Fruit fly (Drosophila melanogaster) whole organism, adult: ENCODE results near the gene Dus3.

Source experiments
- CG11617 ChIP-seq: fragments of 200-800 bp; sonication (Bioruptor generic); optimal IDR thresholded peaks from 2 replicates; lab custom pipeline; 2017; ENCODE audit warnings: mild to moderate bottlenecking, missing biosample characterization, missing genetic modification reagents, missing genetic modification characterization
- CG12768 ChIP-seq: fragments of 200-800 bp; sonication (Bioruptor generic); optimal IDR thresholded peaks from 2 replicates; lab custom pipeline; 2017; ENCODE audit warnings: missing biosample characterization, missing genetic modification characterization, mild to moderate bottlenecking, moderate library complexity, missing genetic modification reagents
- CG14711 ChIP-seq: fragments of 200-800 bp; sonication (Bioruptor generic); optimal IDR thresholded peaks from 2 replicates; lab custom pipeline; 2018; ENCODE audit warnings: missing biosample characterization, mild to moderate bottlenecking, missing genetic modification characterization, moderate library complexity
- CG1620 ChIP-seq: fragments of 200-800 bp; sonication (Bioruptor generic); optimal IDR thresholded peaks from 2 replicates; lab custom pipeline; 2016; ENCODE audit warnings: missing biosample characterization, missing genetic modification characterization
- CG33017 ChIP-seq: fragments of 200-800 bp; sonication (Bioruptor generic); optimal IDR thresholded peaks from 2 replicates; lab custom pipeline; 2018; ENCODE audit warnings: missing biosample characterization, mild to moderate bottlenecking, missing genetic modification characterization, moderate library complexity
- CG5204 ChIP-seq: fragments of 200-800 bp; sonication (Bioruptor generic); optimal IDR thresholded peaks from 2 replicates; lab custom pipeline; 2016; ENCODE audit warnings: missing biosample characterization, missing genetic modification characterization
- CG7045 ChIP-seq: fragments of 200-800 bp; sonication (Bioruptor generic); optimal IDR thresholded peaks from 2 replicates; lab custom pipeline; 2017; ENCODE audit warnings: missing biosample characterization, mild to moderate bottlenecking, missing genetic modification characterization
- CG7101 ChIP-seq: fragments of 200-800 bp; sonication (Bioruptor generic); optimal IDR thresholded peaks from 2 replicates; lab custom pipeline; 2018; ENCODE audit warnings: missing biosample characterization, mild to moderate bottlenecking, missing genetic modification characterization, moderate library complexity
- Clk ChIP-seq: fragments of 200-800 bp; sonication (Bioruptor generic); optimal IDR thresholded peaks from 2 replicates; lab custom pipeline; 2017; ENCODE audit warnings: missing biosample characterization, missing genetic modification characterization
- Crg-1 ChIP-seq: fragments of 200-800 bp; sonication (Bioruptor generic); optimal IDR thresholded peaks from 2 replicates; lab custom pipeline; 2016; ENCODE audit warnings: missing biosample characterization, missing genetic modification characterization
- Hr96 ChIP-seq: fragments of 200-800 bp; sonication (Bioruptor generic); optimal IDR thresholded peaks from 2 replicates; lab custom pipeline; 2016; ENCODE audit warnings: missing biosample characterization, missing genetic modification characterization
- Mnt ChIP-seq: fragments of 200-800 bp; sonication (Bioruptor generic); optimal IDR thresholded peaks from 2 replicates; lab custom pipeline; 2016; ENCODE audit warnings: missing biosample characterization, mild to moderate bottlenecking, missing genetic modification characterization
- bab1 ChIP-seq: fragments of 200-800 bp; sonication (Bioruptor generic); optimal IDR thresholded peaks from 3 replicates; lab custom pipeline; 2019; ENCODE audit warnings: missing biosample characterization, mild to moderate bottlenecking, missing genetic modification characterization, moderate library complexity
- cic ChIP-seq: fragments of 200-800 bp; sonication (Bioruptor generic); optimal IDR thresholded peaks from 2 replicates; lab custom pipeline; 2017; ENCODE audit warnings: missing biosample characterization, mild to moderate bottlenecking, missing genetic modification characterization, moderate library complexity
- cnc ChIP-seq, 2 experiments: fragments of >200 bp; optimal IDR thresholded peaks; 2 replicates each; lab custom pipeline; 2017
- kay ChIP-seq: fragments of 200-800 bp; sonication (Bioruptor generic); peaks from one replicate; lab custom pipeline; 2016; ENCODE audit warnings: missing biosample characterization, missing genetic modification characterization, borderline replicate concordance
- ovo ChIP-seq: fragments of 200-800 bp; sonication (Bioruptor generic); optimal IDR thresholded peaks from 2 replicates; lab custom pipeline; 2016; ENCODE audit warnings: missing biosample characterization, missing genetic modification characterization
- pad ChIP-seq: fragments of 200-800 bp; sonication (Bioruptor generic); optimal IDR thresholded peaks from 3 replicates; lab custom pipeline; 2017; ENCODE audit warnings: missing biosample characterization, missing genetic modification characterization, mild to moderate bottlenecking, moderate library complexity, missing genetic modification reagents
- tj ChIP-seq: fragments of 200-800 bp; sonication (Bioruptor generic); optimal IDR thresholded peaks from 3 replicates; lab custom pipeline; 2017; ENCODE audit warnings: missing biosample characterization, mild to moderate bottlenecking, missing genetic modification characterization, moderate library complexity
- toe ChIP-seq: fragments of 200-800 bp; sonication (Bioruptor generic); optimal IDR thresholded peaks from 2 replicates; lab custom pipeline; 2016; ENCODE audit warnings: missing biosample characterization, missing genetic modification characterization

The Dus3 gene

dm6 chr2L:19790553-19791320 lies 32.1 kb downstream of the Dus3 start:
- TF ChIP-seq Hr96 (GFP tag; lab: Kevin White, UChicago) (no peak), CG33017 (tag; lab: Kevin White, UChicago) (no peak), Clk (GFP tag; lab: Kevin White, UChicago) (no peak), Mnt (GFP tag; lab: Kevin White, UChicago) (no peak), CG7101 (tag; lab: Kevin White, UChicago) (no peak), CG7045 (GFP tag; lab: Kevin White, UChicago) (no peak), toe (no peak), CG1620 (GFP tag; lab: Kevin White, UChicago) (no peak), cnc (optimal IDR thresholded peaks at IDR 0.05; lab: Kevin White, UChicago) (no peak), CG12768 (no peak), CG5204 (GFP tag; lab: Kevin White, UChicago) (no peak), ovo (GFP tag; lab: Kevin White, UChicago) (no peak), CG11617 (GFP tag; lab: Kevin White, UChicago) (no peak), kay (GFP tag; lab: Kevin White, UChicago) (no peak), Crg-1 (GFP tag; lab: Kevin White, UChicago) (no peak), bab1 (GFP tag; lab: Kevin White, UChicago) (no peak), pad (GFP tag; lab: Kevin White, UChicago) (no peak), cic (GFP tag; lab: Kevin White, UChicago) (no peak), CG14711 (tag; lab: Kevin White, UChicago) (no peak)

- TF ChIP-seq bab1 (GFP tag; lab: Kevin White, UChicago) (no peak), Mnt (GFP tag; lab: Kevin White, UChicago) (peak; percentile 9), pad (GFP tag; lab: Kevin White, UChicago) (peak; percentile 53), tj (peak; percentile 16), cnc (optimal IDR thresholded peaks at IDR 0.05; lab: Kevin White, UChicago) (no peak), CG14711 (tag; lab: Kevin White, UChicago) (peak; percentile 8), toe (no peak)
Observed at dm6 chr2L:19791321-19792281, 32.9 kb downstream of the Dus3 start, which contains the start of the genes CdGAPr and CG10466. TSS of gene CdGAPr (minus strand) at chr2L:19791882. TSS of gene CG10466 (plus strand) at chr2L:19792104.

- no peak for TF ChIP-seq CG5204 (GFP tag; lab: Kevin White, UChicago)
- peak; percentile 10 for TF ChIP-seq Mnt (GFP tag; lab: Kevin White, UChicago)
- TF ChIP-seq cnc (optimal IDR thresholded peaks at IDR 0.05; lab: Kevin White, UChicago): no peak
- no peak for TF ChIP-seq CG11617 (GFP tag; lab: Kevin White, UChicago)
- TF ChIP-seq Hr96 (GFP tag; lab: Kevin White, UChicago): peak; percentile 49
- TF ChIP-seq ovo (GFP tag; lab: Kevin White, UChicago): no peak
- TF ChIP-seq bab1 (GFP tag; lab: Kevin White, UChicago): peak; percentile 49
- peak; percentile 14 for TF ChIP-seq toe
- TF ChIP-seq CG12768: no peak
- TF ChIP-seq kay (GFP tag; lab: Kevin White, UChicago): no peak
- no peak for TF ChIP-seq CG1620 (GFP tag; lab: Kevin White, UChicago)
- TF ChIP-seq Clk (GFP tag; lab: Kevin White, UChicago): no peak
- peak; percentile 39 for TF ChIP-seq CG14711 (tag; lab: Kevin White, UChicago)
- no peak for TF ChIP-seq CG7045 (GFP tag; lab: Kevin White, UChicago)
- no peak for TF ChIP-seq pad (GFP tag; lab: Kevin White, UChicago)
- TF ChIP-seq Crg-1 (GFP tag; lab: Kevin White, UChicago): no peak
Observed at dm6 chr2L:19795320-19796110, 36.8 kb downstream of the Dus3 start.

DNA sequence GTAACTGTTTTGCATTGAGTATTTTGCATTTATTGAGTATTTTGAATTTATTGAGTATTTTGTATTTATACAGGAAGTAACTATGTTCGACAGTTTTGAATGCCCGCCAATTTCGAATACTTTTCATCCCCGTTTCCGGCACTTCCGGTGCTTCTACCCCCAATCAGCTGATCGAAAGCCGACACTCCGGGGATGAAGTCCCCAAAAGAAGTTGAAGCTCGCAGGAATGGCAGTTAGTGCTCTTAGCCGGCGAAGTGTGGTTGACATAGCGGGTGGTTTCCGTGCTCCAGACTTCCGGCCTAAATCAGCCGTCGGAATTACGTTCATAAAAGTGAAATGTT lies 37.4 kb downstream of the Dus3 start, which contains the start of gene sick:
sick (plus strand) TSS at position 255 of the 341 bp plus-strand sequence.
- no peak for TF ChIP-seq CG33017 (tag; lab: Kevin White, UChicago)
- no peak for TF ChIP-seq ovo (GFP tag; lab: Kevin White, UChicago)
- no peak for TF ChIP-seq kay (GFP tag; lab: Kevin White, UChicago)
- no peak for TF ChIP-seq CG11617 (GFP tag; lab: Kevin White, UChicago)
- no peak for TF ChIP-seq Crg-1 (GFP tag; lab: Kevin White, UChicago)
- no peak for TF ChIP-seq pad (GFP tag; lab: Kevin White, UChicago)
- TF ChIP-seq CG5204 (GFP tag; lab: Kevin White, UChicago): no peak
- TF ChIP-seq Mnt (GFP tag; lab: Kevin White, UChicago): no peak
- TF ChIP-seq tj: no peak
- TF ChIP-seq Clk (GFP tag; lab: Kevin White, UChicago): no peak
- no peak for TF ChIP-seq toe
- no peak for TF ChIP-seq CG12768
- no peak for TF ChIP-seq CG7045 (GFP tag; lab: Kevin White, UChicago)
- no peak for TF ChIP-seq CG14711 (tag; lab: Kevin White, UChicago)
- no peak for TF ChIP-seq bab1 (GFP tag; lab: Kevin White, UChicago)
